Worm (Caenorhabditis elegans) whole organism, L1 larva: ENCODE results near the gene C15H9.11.

Experiments used
- ces-1 ChIP-seq: fragments of 150-350 bp; optimal IDR thresholded peaks from 2 replicates; lab custom pipeline; 2014; ENCODE audit warnings: missing biosample characterization, missing genetic modification reagents, missing genetic modification characterization
- irx-1 ChIP-seq: sonication (generic microtip); optimal IDR thresholded peaks from 2 replicates; lab custom pipeline; 2016; ENCODE audit warnings: missing genetic modification characterization, missing compliant biosample characterization
- pqm-1 ChIP-seq: sonication (generic microtip); optimal IDR thresholded peaks from 3 replicates; lab custom pipeline; 2017; ENCODE audit warnings: missing biosample characterization, missing genetic modification characterization

- TF ChIP-seq pqm-1 (tag; lab: Kevin White, UChicago) (no peak), ces-1 (GFP tag; lab: Kevin White, UChicago) (no peak), irx-1 (tag; lab: Kevin White, UChicago) (no peak)
Measured at ce11 chrX:6097551-6097950, 5.6 kb downstream of the C15H9.11 start, which contains the start of gene C15H9.4.
